Fruit fly (Drosophila melanogaster): ENCODE results near the gene CG11790.

DNA sequence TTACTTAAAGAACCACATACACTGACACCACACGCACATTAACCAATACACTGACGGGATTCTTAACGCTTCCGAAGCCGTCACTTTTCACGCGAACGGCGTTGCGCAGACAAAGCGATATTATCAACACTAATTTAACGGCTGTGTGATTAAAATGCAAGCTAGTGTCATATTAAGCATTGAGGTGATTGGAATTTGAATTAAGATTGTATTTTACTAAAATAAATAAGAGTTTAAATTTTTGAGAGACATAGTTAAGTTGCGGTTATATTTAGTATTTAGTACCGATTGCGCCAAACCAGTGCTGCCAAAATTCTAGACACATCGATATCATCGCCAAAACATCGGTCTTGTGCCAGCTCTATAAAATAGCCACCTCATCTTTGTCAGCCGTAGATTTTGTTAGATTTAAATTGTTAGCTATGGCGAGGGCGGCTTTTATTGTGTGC lies 8.5 kb upstream of the CG11790 start, which contains the start of the genes Ythdf and bai:
- TF ChIP-seq Myc (optimal IDR thresholded peaks at IDR 0.05) (no peak), psq (optimal IDR thresholded peaks at IDR 0.05) (no peak), insv (optimal IDR thresholded peaks at IDR 0.05) (no peak), h (optimal IDR thresholded peaks at IDR 0.05) (no peak), ttk (optimal IDR thresholded peaks at IDR 0.05) (no peak)

Measured in Kc167 (cell line).